Fruit fly (Drosophila melanogaster): ENCODE measurements around the gene Set8.
A peak's percentile ranks its signal among the peaks of the same experiment; 100 is the strongest.

Set8 gene

DNA sequence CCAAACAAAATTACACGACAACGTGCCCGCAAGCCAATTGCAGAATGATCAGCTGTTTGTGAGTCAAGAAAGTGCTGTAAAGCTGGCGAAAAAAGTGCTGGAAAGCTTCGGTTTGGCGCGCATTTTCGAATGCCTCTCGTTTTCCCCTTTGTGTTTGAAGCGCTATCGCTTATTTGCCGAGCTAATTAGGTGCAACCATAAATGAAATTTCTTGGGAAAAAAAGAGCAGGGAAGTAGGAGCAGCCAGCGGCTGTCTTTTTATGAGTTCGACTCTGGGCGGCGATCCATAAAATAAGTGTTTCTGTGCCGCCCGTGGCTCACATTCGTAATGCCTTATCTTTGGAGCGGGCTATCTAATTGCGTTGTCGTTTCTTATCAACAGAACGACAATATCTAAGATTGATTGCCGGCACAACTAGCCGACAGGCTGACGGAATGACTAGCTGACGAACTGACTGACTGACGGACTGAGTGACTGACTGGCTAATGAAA is 45.9 kb downstream of the Set8 start, which contains the start of gene Dnaaf5:
Gene Dnaaf5, minus strand, starts transcription at position 46 of the 492 bp plus-strand sequence.
- peak; percentile 67 for TF ChIP-seq sens (GFP tag)
- no peak for TF ChIP-seq sens-2 (GFP tag; IDR thresholded peaks at IDR 0.05)
- no peak for TF ChIP-seq CG7357 (GFP tag; IDR thresholded peaks at IDR 0.05)
- TF ChIP-seq CG17359 (tag; optimal IDR thresholded peaks at IDR 0.05), result no peak
- no peak for TF ChIP-seq Dip3 (GFP tag; optimal IDR thresholded peaks at IDR 0.05)
- TF ChIP-seq CG7372 (GFP tag; IDR thresholded peaks at IDR 0.05), result no peak
- no peak for TF ChIP-seq dimm (GFP tag; IDR thresholded peaks at IDR 0.05)
- TF ChIP-seq hb (GFP tag; IDR thresholded peaks at IDR 0.05; ENCODE audit: partially characterized antibody), result no peak
- TF ChIP-seq fru (optimal IDR thresholded peaks at IDR 0.05), result no peak
- TF ChIP-seq phol (tag; optimal IDR thresholded peaks at IDR 0.05), result no peak
- no peak for TF ChIP-seq slp2 (GFP tag; optimal IDR thresholded peaks at IDR 0.05)
- TF ChIP-seq tx (GFP tag; optimal IDR thresholded peaks at IDR 0.05), result no peak
- TF ChIP-seq ac (GFP tag; optimal IDR thresholded peaks at IDR 0.05), result no peak
- no peak for TF ChIP-seq HLH54F (GFP tag; optimal IDR thresholded peaks at IDR 0.05)
- TF ChIP-seq CG43689 (GFP tag; IDR thresholded peaks at IDR 0.05), result no peak
- no peak for TF ChIP-seq Dad (GFP tag; optimal IDR thresholded peaks at IDR 0.05)
- no peak for TF ChIP-seq NFAT (GFP tag; IDR thresholded peaks at IDR 0.05)
- no peak for TF ChIP-seq CG16863 (GFP tag; optimal IDR thresholded peaks at IDR 0.05)
- TF ChIP-seq D19A (tag; optimal IDR thresholded peaks at IDR 0.05), result peak; percentile 5
- TF ChIP-seq CG14441 (GFP tag; IDR thresholded peaks at IDR 0.05), result no peak; the same call in 1 of the 2 replicates
- peak; percentile 20 for TF ChIP-seq CG11398 (GFP tag; optimal IDR thresholded peaks at IDR 0.05)
- no peak for TF ChIP-seq nmo (GFP tag; optimal IDR thresholded peaks at IDR 0.05)
- no peak for TF ChIP-seq CG30431 (GFP tag; optimal IDR thresholded peaks at IDR 0.05)
- no peak for TF ChIP-seq MTF-1 (GFP tag; optimal IDR thresholded peaks at IDR 0.05; ENCODE audit: borderline replicate concordance)
- peak; percentile 37 for TF ChIP-seq CG1603 (tag; optimal IDR thresholded peaks at IDR 0.05)
- peak; percentile 51 for TF ChIP-seq CG18599 (GFP tag; optimal IDR thresholded peaks at IDR 0.05)
- no peak for TF ChIP-seq CG10979 (tag; optimal IDR thresholded peaks at IDR 0.05)
- no peak for TF ChIP-seq ham (GFP tag; IDR thresholded peaks at IDR 0.05)
- no peak for TF ChIP-seq HLH3B (GFP tag; IDR thresholded peaks at IDR 0.05)
- TF ChIP-seq lbe (GFP tag; optimal IDR thresholded peaks at IDR 0.05), result peak; percentile 77
- peak; percentile 41 for TF ChIP-seq Fer1 (GFP tag; optimal IDR thresholded peaks at IDR 0.05)
- TF ChIP-seq Atf6 (GFP tag; IDR thresholded peaks at IDR 0.05), result no peak
- TF ChIP-seq gce (GFP tag; IDR thresholded peaks at IDR 0.05), result no peak
- TF ChIP-seq CG1529 (GFP tag; optimal IDR thresholded peaks at IDR 0.05), result peak; percentile 7
- TF ChIP-seq run (tag; optimal IDR thresholded peaks at IDR 0.05), result no peak
- no peak for TF ChIP-seq CG11560 (tag; IDR thresholded peaks at IDR 0.05)
- peak; percentile 75 for TF ChIP-seq sug (tag; optimal IDR thresholded peaks at IDR 0.05)
- TF ChIP-seq CG3163 (GFP tag; optimal IDR thresholded peaks at IDR 0.05), result no peak
- no peak for TF ChIP-seq Kr (GFP tag; optimal IDR thresholded peaks at IDR 0.05)
- TF ChIP-seq CG10462 (GFP tag; optimal IDR thresholded peaks at IDR 0.05), result no peak
- TF ChIP-seq CG31365 (tag; optimal IDR thresholded peaks at IDR 0.05), result no peak
- TF ChIP-seq CG7556 (GFP tag; optimal IDR thresholded peaks at IDR 0.05), result no peak
- TF ChIP-seq CG17612 (GFP tag; IDR thresholded peaks at IDR 0.05), result no peak
- no peak for TF ChIP-seq Myb (GFP tag; optimal IDR thresholded peaks at IDR 0.05)
- no peak for TF ChIP-seq jing (GFP tag; optimal IDR thresholded peaks at IDR 0.05)
- no peak for TF ChIP-seq chif (GFP tag; optimal IDR thresholded peaks at IDR 0.05)
- TF ChIP-seq emc (GFP tag; optimal IDR thresholded peaks at IDR 0.05), result no peak
- TF ChIP-seq BEAF-32 (GFP tag; optimal IDR thresholded peaks at IDR 0.05), result no peak
- TF ChIP-seq ase (GFP tag; IDR thresholded peaks at IDR 0.05), result no peak
- no peak for TF ChIP-seq Xrp1 (GFP tag; IDR thresholded peaks at IDR 0.05)
- no peak for TF ChIP-seq Sox100B (GFP tag; optimal IDR thresholded peaks at IDR 0.05)
- peak; percentile 5 for TF ChIP-seq CrebB (tag; optimal IDR thresholded peaks at IDR 0.05)
- TF ChIP-seq abd-A (tag; optimal IDR thresholded peaks at IDR 0.05), result no peak

Measured in whole organism, embryonic.